Worm (Caenorhabditis elegans): ENCODE measurements around the gene T06E8.8.

The T06E8.8 gene

ce11 chrV:10030992-10031383 is 12.6 kb upstream of the T06E8.8 start, which contains the start of gene acl-2:
TSS of gene acl-2 (minus strand) at chrV:10031092.
- TF ChIP-seq elt-3 (tag; optimal IDR thresholded peaks at IDR 0.05) (peak in 1 of 6 experiments; percentile 12), blmp-1 (tag; optimal IDR thresholded peaks at IDR 0.05) (peak; percentile 38), ceh-63 (GFP tag; optimal IDR thresholded peaks at IDR 0.05) (no peak)

- TF ChIP-seq lsy-2 (tag; optimal IDR thresholded peaks at IDR 0.05), result peak; percentile 23 to 71
- peak; percentile 36 for TF ChIP-seq lin-14 (GFP tag; optimal IDR thresholded peaks at IDR 0.05)
- peak in 1 of 6 experiments; percentile 14 for TF ChIP-seq elt-3 (tag; optimal IDR thresholded peaks at IDR 0.05)
- no peak for TF ChIP-seq egl-13 (tag; optimal IDR thresholded peaks at IDR 0.05)
- TF ChIP-seq rnt-1 (tag; optimal IDR thresholded peaks at IDR 0.05), result peak; percentile 18
- TF ChIP-seq dpl-1 (GFP tag; optimal IDR thresholded peaks at IDR 0.05), result peak; percentile 91 to 95 (median 93)
- TF ChIP-seq nhr-77 (tag; optimal IDR thresholded peaks at IDR 0.05), result peak; percentile 29
- no peak for TF ChIP-seq ces-1 (GFP tag; optimal IDR thresholded peaks at IDR 0.05)
- TF ChIP-seq elt-2 (tag; optimal IDR thresholded peaks at IDR 0.05), result peak; percentile 40
- TF ChIP-seq dsc-1 (tag; optimal IDR thresholded peaks at IDR 0.05), result peak; percentile 21
- TF ChIP-seq lin-39 (tag; optimal IDR thresholded peaks at IDR 0.05), result peak; percentile 5
- TF ChIP-seq fkh-10 (GFP tag; optimal IDR thresholded peaks at IDR 0.05), result no peak
- TF ChIP-seq sptf-1 (tag; optimal IDR thresholded peaks at IDR 0.05), result no peak
- TF ChIP-seq nhr-20 (tag; optimal IDR thresholded peaks at IDR 0.05), result peak; percentile 55
- no peak for TF ChIP-seq ets-5 (GFP tag; IDR thresholded peaks at IDR 0.05)
- TF ChIP-seq ceh-82 (tag; optimal IDR thresholded peaks at IDR 0.05), result peak in 2 of 3 experiments; percentile 18 to 21
- no peak for TF ChIP-seq mef-2 (tag; optimal IDR thresholded peaks at IDR 0.05)
- TF ChIP-seq hlh-17 (GFP tag; optimal IDR thresholded peaks at IDR 0.05; ENCODE audit: borderline replicate concordance), result no peak
- TF ChIP-seq tbx-2 (tag; optimal IDR thresholded peaks at IDR 0.05), result peak; percentile 17
- peak; percentile 96 to 97 for TF ChIP-seq efl-1 (optimal IDR thresholded peaks at IDR 0.05)
- peak; percentile 94 to 99 for TF ChIP-seq efl-1 (GFP tag; optimal IDR thresholded peaks at IDR 0.05 in 1 of 2)
- TF ChIP-seq nhr-90 (tag; optimal IDR thresholded peaks at IDR 0.05; ENCODE audit: poor library complexity), result peak; percentile 58
- TF ChIP-seq xbp-1 (tag; optimal IDR thresholded peaks at IDR 0.05), result peak; percentile 43
- TF ChIP-seq nhr-71 (tag; optimal IDR thresholded peaks at IDR 0.05), result peak; percentile 67
- peak; percentile 51 for TF ChIP-seq jun-1 (tag; optimal IDR thresholded peaks at IDR 0.05)
- peak; percentile 92 for TF ChIP-seq F16B12.6 (tag; optimal IDR thresholded peaks at IDR 0.05)
- TF ChIP-seq unc-30 (tag; optimal IDR thresholded peaks at IDR 0.05), result no peak
- TF ChIP-seq grh-1 (GFP tag; IDR thresholded peaks at IDR 0.05), result no peak; the same call in 1 of the 2 replicates
- no peak for TF ChIP-seq lin-15B (tag; optimal IDR thresholded peaks at IDR 0.05)
- no peak for TF ChIP-seq ceh-8 (GFP tag; optimal IDR thresholded peaks at IDR 0.05)
- peak; percentile 94 to 96 for TF ChIP-seq lin-35 (GFP tag; optimal IDR thresholded peaks at IDR 0.05)
- TF ChIP-seq nhr-47 (tag; optimal IDR thresholded peaks at IDR 0.05), result peak; percentile 58
- TF ChIP-seq lir-3 (tag; optimal IDR thresholded peaks at IDR 0.05; ENCODE audit: poor library complexity), result peak; percentile 33
- peak; percentile 25 for TF ChIP-seq swsn-7 (tag; optimal IDR thresholded peaks at IDR 0.05)
- TF ChIP-seq skn-1 (tag; optimal IDR thresholded peaks at IDR 0.05), result peak; percentile 13
- peak; percentile 60 for TF ChIP-seq mep-1 (tag; optimal IDR thresholded peaks at IDR 0.05)
- no peak for TF ChIP-seq ama-1 (optimal IDR thresholded peaks at IDR 0.05)
- TF ChIP-seq ceh-90 (tag; optimal IDR thresholded peaks at IDR 0.05), result peak; percentile 60
- TF ChIP-seq nhr-19 (GFP tag; conservative IDR thresholded peaks at IDR 0.05), result peak; percentile 54
- TF ChIP-seq sox-4 (tag; optimal IDR thresholded peaks at IDR 0.05), result no peak
- no peak for TF ChIP-seq tlp-1 (tag; optimal IDR thresholded peaks at IDR 0.05)
- peak; percentile 36 for TF ChIP-seq C16A3.4 (tag; optimal IDR thresholded peaks at IDR 0.05)
- TF ChIP-seq lin-13 (GFP tag; optimal IDR thresholded peaks at IDR 0.05), result peak; percentile 59
- no peak for TF ChIP-seq nhr-237 (tag; optimal IDR thresholded peaks at IDR 0.05)
- no peak for TF ChIP-seq nhr-76 (tag; optimal IDR thresholded peaks at IDR 0.05)
- no peak for TF ChIP-seq unc-62 (GFP tag; optimal IDR thresholded peaks at IDR 0.05)
- TF ChIP-seq nhr-85 (tag), result peak; percentile 84
- peak; percentile 70 for TF ChIP-seq snu-23 (GFP tag; optimal IDR thresholded peaks at IDR 0.05)
Measured at ce11 chrV:10031384-10032171, 12.0 kb upstream of the T06E8.8 start.
